Worm (Caenorhabditis elegans) whole organism, L4 larva: ENCODE data around the gene Y41G9A.6.

Experiments used
- D1046.2 ChIP-seq: fragments of 200-800 bp; sonication (Bioruptor generic); IDR thresholded peaks from 2 replicates; pipeline ENCODE4 v1.3.6; 2022; ENCODE audit warnings: missing genetic modification characterization, missing compliant biosample characterization
- F37D6.2 ChIP-seq: sonication (generic microtip); optimal IDR thresholded peaks from 2 replicates; lab custom pipeline; 2016; ENCODE audit warnings: mild to moderate bottlenecking, missing genetic modification characterization, missing compliant biosample characterization
- F49E8.2 ChIP-seq: sonication (generic microtip); optimal IDR thresholded peaks from 2 replicates; lab custom pipeline; 2016; ENCODE audit warnings: missing compliant biosample characterization, mild to moderate bottlenecking, missing genetic modification characterization, borderline replicate concordance
- R02D3.7 ChIP-seq: fragments of 150-350 bp; sonication (generic microtip); optimal IDR thresholded peaks from 3 replicates; lab custom pipeline; 2014; ENCODE audit warnings: missing biosample characterization, missing genetic modification characterization
- T20F7.1 ChIP-seq: fragments of 200-800 bp; sonication (Bioruptor generic); optimal IDR thresholded peaks from 2 replicates; lab custom pipeline; 2018; ENCODE audit warnings: mild to moderate bottlenecking, missing genetic modification characterization, missing compliant biosample characterization
- T26A8.4 ChIP-seq: fragments of 200-800 bp; sonication (Bioruptor generic); IDR thresholded peaks from 2 replicates; pipeline ENCODE4 v1.3.6; 2022; ENCODE audit warnings: missing genetic modification characterization, missing compliant biosample characterization
- Y48G9A.11 ChIP-seq: fragments of 200-800 bp; sonication (Bioruptor generic); IDR thresholded peaks from 2 replicates; pipeline ENCODE4 v1.3.6; 2022; ENCODE audit warnings: missing genetic modification reagents, missing genetic modification characterization, missing compliant biosample characterization
- Y5F2A.4 ChIP-seq: fragments of 200-800 bp; sonication (Bioruptor generic); optimal IDR thresholded peaks from 2 replicates; lab custom pipeline; 2018; ENCODE audit warnings: mild to moderate bottlenecking, missing genetic modification characterization, missing compliant biosample characterization
- Y75B8A.6 ChIP-seq: fragments of 200-800 bp; sonication (Bioruptor generic); IDR thresholded peaks from 2 replicates; pipeline ENCODE4 v1.3.6; 2022; ENCODE audit warnings: missing genetic modification reagents, missing genetic modification characterization, missing compliant biosample characterization
- ZK546.5 ChIP-seq, 2 experiments: sonication (generic microtip); optimal IDR thresholded peaks; 2 replicates each; lab custom pipeline; 2017; ENCODE audit warnings: missing biosample characterization in 2 of 2, missing genetic modification characterization in 2 of 2
- arid-1 ChIP-seq: fragments of 200-800 bp; sonication (Bioruptor generic); conservative IDR thresholded peaks from 2 replicates; pipeline ENCODE4 v1.3.6; 2022; ENCODE audit warnings: missing genetic modification reagents, missing genetic modification characterization, missing compliant biosample characterization
- attf-4 ChIP-seq: sonication (generic microtip); optimal IDR thresholded peaks from 3 replicates; lab custom pipeline; 2017; ENCODE audit warnings: missing biosample characterization, missing genetic modification characterization
- ceh-20 ChIP-seq: fragments of 200-800 bp; sonication (Bioruptor generic); IDR thresholded peaks from 2 replicates; pipeline ENCODE4 v1.3.6; 2022; ENCODE audit warnings: missing genetic modification reagents, missing genetic modification characterization, missing compliant biosample characterization
- ceh-28 ChIP-seq: fragments of 150-350 bp; optimal IDR thresholded peaks from 2 replicates; lab custom pipeline; 2014; ENCODE audit warnings: missing biosample characterization, missing genetic modification reagents, missing genetic modification characterization
- ceh-44 ChIP-seq: fragments of 200-800 bp; sonication (Bioruptor generic); IDR thresholded peaks from 2 replicates; pipeline ENCODE4 v1.3.6; 2022; ENCODE audit warnings: missing genetic modification reagents, missing genetic modification characterization, missing compliant biosample characterization
- ceh-82 ChIP-seq: sonication (generic microtip); optimal IDR thresholded peaks from 2 replicates; lab custom pipeline; 2017; ENCODE audit warnings: missing biosample characterization, missing genetic modification characterization
- ctbp-1 ChIP-seq: fragments of 200-800 bp; sonication (Bioruptor generic); IDR thresholded peaks from 2 replicates; pipeline ENCODE4 v1.3.6; 2022; ENCODE audit warnings: missing genetic modification reagents, missing genetic modification characterization, missing compliant biosample characterization
- daf-12 ChIP-seq: fragments of 150-350 bp; optimal IDR thresholded peaks from 2 replicates; lab custom pipeline; 2014; ENCODE audit warnings: missing biosample characterization, missing genetic modification reagents, missing genetic modification characterization
- daf-8 ChIP-seq: fragments of 200-800 bp; sonication (Bioruptor generic); IDR thresholded peaks from 2 replicates; pipeline ENCODE4 v1.3.6; 2022; ENCODE audit warnings: missing genetic modification characterization, missing compliant biosample characterization
- dpl-1 ChIP-seq: fragments of 150-350 bp; optimal IDR thresholded peaks from 2 replicates; lab custom pipeline; 2014; ENCODE audit warnings: missing biosample characterization, missing genetic modification reagents, missing genetic modification characterization
- dve-1 ChIP-seq: sonication (generic microtip); optimal IDR thresholded peaks from 2 replicates; lab custom pipeline; 2017; ENCODE audit warnings: antibody characterized with exemption, mild to moderate bottlenecking, missing genetic modification characterization, missing compliant biosample characterization; ENCODE audit not compliant: insufficient read depth
- egl-27 ChIP-seq: sonication (generic microtip); optimal IDR thresholded peaks from 3 replicates; lab custom pipeline; 2017; ENCODE audit warnings: missing biosample characterization, missing genetic modification reagents, missing genetic modification characterization
- egl-43 ChIP-seq: fragments of 200-800 bp; sonication (Bioruptor generic); IDR thresholded peaks from 2 replicates; pipeline ENCODE4 v1.3.6; 2022; ENCODE audit warnings: missing genetic modification reagents, missing genetic modification characterization, missing compliant biosample characterization
- hif-1 ChIP-seq, 2 experiments: sonication (generic microtip); optimal IDR thresholded peaks; 2 replicates each; lab custom pipeline; 2016 to 2017; ENCODE audit warnings: missing compliant biosample characterization in 2 of 2, missing genetic modification characterization in 2 of 2, missing genetic modification reagents in 2 of 2, missing genotype in 2 of 2, mild to moderate bottlenecking in 1 of 2
- hlh-11 ChIP-seq: fragments of 200-800 bp; sonication (Bioruptor generic); optimal IDR thresholded peaks from 2 replicates; lab custom pipeline; 2018; ENCODE audit warnings: mild to moderate bottlenecking, missing genetic modification characterization, missing compliant biosample characterization
- hlh-30 ChIP-seq: sonication (generic microtip); optimal IDR thresholded peaks from 2 replicates; lab custom pipeline; 2017; ENCODE audit warnings: antibody characterized with exemption, mild to moderate bottlenecking, missing genetic modification characterization, missing compliant biosample characterization; ENCODE audit not compliant: insufficient read depth
- jun-1 ChIP-seq: fragments of 150-350 bp; optimal IDR thresholded peaks from 2 replicates; lab custom pipeline; 2014; ENCODE audit warnings: missing biosample characterization, missing genetic modification reagents, missing genetic modification characterization
- lim-7 ChIP-seq: fragments of 200-800 bp; sonication (Bioruptor generic); IDR thresholded peaks from 2 replicates; pipeline ENCODE4 v1.3.6; 2022; ENCODE audit warnings: missing genetic modification characterization, missing compliant biosample characterization
- lin-13 ChIP-seq: fragments of 150-350 bp; optimal IDR thresholded peaks from 2 replicates; lab custom pipeline; 2014; ENCODE audit warnings: missing biosample characterization, missing genetic modification reagents, missing genetic modification characterization
- lin-39 ChIP-seq: fragments of 150-350 bp; optimal IDR thresholded peaks from 2 replicates; lab custom pipeline; 2014; ENCODE audit warnings: missing biosample characterization, missing genetic modification reagents, missing genetic modification characterization
- lsy-2 ChIP-seq, 2 experiments: fragments of 150-350 bp in 1 of 2; sonication (generic microtip) in 1 of 2; optimal IDR thresholded peaks; 2 replicates each; lab custom pipeline; 2014 to 2017; ENCODE audit warnings: missing biosample characterization in 2 of 2, missing genetic modification characterization in 2 of 2
- mes-2 ChIP-seq: sonication (generic microtip); optimal IDR thresholded peaks from 2 replicates; lab custom pipeline; 2016; ENCODE audit warnings: missing genotype, mild to moderate bottlenecking, missing genetic modification characterization, missing compliant biosample characterization; ENCODE audit not compliant: poor library complexity, severe bottlenecking
- mxl-3 ChIP-seq: fragments of 200-800 bp; sonication (Bioruptor generic); optimal IDR thresholded peaks from 2 replicates; lab custom pipeline; 2018; ENCODE audit warnings: mild to moderate bottlenecking, missing genetic modification characterization, missing compliant biosample characterization
- nhr-102 ChIP-seq: sonication (generic microtip); optimal IDR thresholded peaks from 2 replicates; lab custom pipeline; 2016; ENCODE audit warnings: mild to moderate bottlenecking, missing genetic modification characterization, moderate library complexity, missing compliant biosample characterization
- nhr-237 ChIP-seq: sonication (generic microtip); optimal IDR thresholded peaks from 2 replicates; lab custom pipeline; 2017; ENCODE audit warnings: missing biosample characterization, missing genetic modification characterization
- nhr-25 ChIP-seq: sonication (generic microtip); optimal IDR thresholded peaks from 2 replicates; lab custom pipeline; 2017; ENCODE audit warnings: missing genetic modification characterization, mild to moderate bottlenecking, missing compliant biosample characterization, antibody characterized with exemption, moderate library complexity, borderline replicate concordance; ENCODE audit not compliant: insufficient read depth
- nhr-41 ChIP-seq: fragments of 200-800 bp; sonication (Bioruptor generic); IDR thresholded peaks from 2 replicates; pipeline ENCODE4 v1.3.6; 2022; ENCODE audit warnings: missing genetic modification reagents, missing genetic modification characterization, missing compliant biosample characterization
- nhr-42 ChIP-seq: fragments of 200-800 bp; sonication (Bioruptor generic); IDR thresholded peaks from 2 replicates; pipeline ENCODE4 v1.3.6; 2022; ENCODE audit warnings: missing genetic modification characterization, missing compliant biosample characterization
- nhr-6 ChIP-seq: fragments of 150-350 bp; optimal IDR thresholded peaks from 2 replicates; lab custom pipeline; 2014; ENCODE audit warnings: missing biosample characterization, missing genetic modification characterization
- pha-4 ChIP-seq, 2 experiments: fragments of 150-350 bp in 1 of 2; fragments of 200-800 bp in 1 of 2; sonication (Bioruptor generic) in 1 of 2; IDR thresholded peaks in 1 of 2; optimal IDR thresholded peaks in 1 of 2; 2 replicates each; pipeline versions ENCODE4 v1.3.6 to Lab custom; 2014 to 2022; ENCODE audit warnings: missing genetic modification characterization in 2 of 2, missing genetic modification reagents in 2 of 2, missing biosample characterization in 1 of 2, missing compliant biosample characterization in 1 of 2
- php-3 ChIP-seq: fragments of 200-800 bp; sonication (Bioruptor generic); IDR thresholded peaks from 2 replicates; pipeline ENCODE4 v1.3.6; 2022; ENCODE audit warnings: missing genetic modification reagents, missing genetic modification characterization, missing compliant biosample characterization
- snpc-4 ChIP-seq: fragments of 150-350 bp; optimal IDR thresholded peaks from 2 replicates; lab custom pipeline; 2014; ENCODE audit warnings: missing biosample characterization, missing genetic modification characterization
- unc-130 ChIP-seq: sonication (generic microtip); optimal IDR thresholded peaks from 2 replicates; lab custom pipeline; 2016; ENCODE audit warnings: missing genetic modification reagents, missing genetic modification characterization, missing compliant biosample characterization
- unc-39 ChIP-seq: sonication (generic microtip); optimal IDR thresholded peaks from 2 replicates; lab custom pipeline; 2017; ENCODE audit warnings: missing biosample characterization, missing genetic modification characterization
- vab-7 ChIP-seq: fragments of 200-800 bp; sonication (Bioruptor generic); IDR thresholded peaks from 2 replicates; pipeline ENCODE4 v1.3.6; 2022; ENCODE audit warnings: missing genetic modification reagents, missing genetic modification characterization, missing compliant biosample characterization
- zag-1 ChIP-seq: fragments of 150-350 bp; optimal IDR thresholded peaks from 2 replicates; lab custom pipeline; 2014; ENCODE audit warnings: missing biosample characterization, missing genetic modification characterization
- zfp-3 ChIP-seq: fragments of 200-800 bp; sonication (Bioruptor generic); conservative IDR thresholded peaks from 2 replicates; pipeline ENCODE4 v1.3.6; 2022; ENCODE audit warnings: missing genetic modification reagents, missing genetic modification characterization, missing compliant biosample characterization
- zip-2 ChIP-seq: fragments of 150-350 bp; optimal IDR thresholded peaks from 2 replicates; lab custom pipeline; 2014; ENCODE audit warnings: missing biosample characterization, missing genetic modification characterization
- ztf-7 ChIP-seq: fragments of 150-350 bp; optimal IDR thresholded peaks from 2 replicates; lab custom pipeline; 2014; ENCODE audit warnings: missing biosample characterization, missing genetic modification characterization

Gene Y41G9A.6

ce11 chrX:2996976-2997399, 6.6 kb downstream of the Y41G9A.6 start (continued):
- TF ChIP-seq T26A8.4 (GFP tag; lab: Robert Waterston, UW) (peak; percentile 100), vab-7 (GFP tag; lab: Robert Waterston, UW) (peak; percentile 94), zag-1 (peak; percentile 94), daf-8 (GFP tag; lab: Robert Waterston, UW) (0 out of 2 replicates have a peak, but pooled peaks have one; percentile 82), ceh-28 (tag; lab: Kevin White, UChicago) (peak; percentile 82), ceh-44 (GFP tag; lab: Robert Waterston, UW) (peak; percentile 13; the same call in 1 of the 2 replicates), nhr-25 (tag; lab: Kevin White, UChicago) (peak; percentile 87), ztf-7 (peak; percentile 94), hif-1 (tag; optimal IDR thresholded peaks at IDR 0.05; lab: Kevin White, UChicago) (peak; percentile 77 to 86), hlh-30 (tag; lab: Kevin White, UChicago) (peak; percentile 95), lin-39 (peak; percentile 98), ceh-82 (tag; lab: Kevin White, UChicago) (peak; percentile 60), daf-12 (tag; lab: Kevin White, UChicago) (peak; percentile 37), zip-2 (tag; lab: Kevin White, UChicago) (peak; percentile 97), egl-43 (peak; percentile 97), T20F7.1 (GFP tag; lab: Kevin White, UChicago) (peak; percentile 94), hlh-11 (tag; lab: Kevin White, UChicago) (peak; percentile 96), R02D3.7 (tag; lab: Kevin White, UChicago) (peak; percentile 13), dve-1 (peak; percentile 100), Y48G9A.11 (peak; percentile 33; the same call in 1 of the 2 replicates), nhr-237 (tag; lab: Kevin White, UChicago) (peak; percentile 91), dpl-1 (GFP tag; lab: Kevin White, UChicago) (peak; percentile 72), Y5F2A.4 (peak; percentile 90), arid-1 (GFP tag; lab: Robert Waterston, UW) (no peak; the same call in 1 of the 2 replicates), attf-4 (tag; lab: Kevin White, UChicago) (peak; percentile 79), ctbp-1 (peak; percentile 99), unc-39 (tag; lab: Kevin White, UChicago) (no peak), snpc-4 (tag; lab: Kevin White, UChicago) (peak; percentile 15), lim-7 (GFP tag; lab: Robert Waterston, UW) (peak; percentile 72; the same call in 1 of the 2 replicates), Y75B8A.6 (GFP tag; lab: Robert Waterston, UW) (peak; percentile 85), php-3 (GFP tag; lab: Robert Waterston, UW) (peak; percentile 95), unc-130 (no peak), lsy-2 (tag; optimal IDR thresholded peaks at IDR 0.05; lab: Kevin White, UChicago) (peak; percentile 96 to 98), mes-2 (peak; percentile 98), F37D6.2 (tag; lab: Kevin White, UChicago) (peak; percentile 99), D1046.2 (GFP tag; lab: Robert Waterston, UW) (peak; percentile 92), ceh-20 (GFP tag; lab: Robert Waterston, UW) (peak; percentile 98), zfp-3 (GFP tag; lab: Robert Waterston, UW) (peak; percentile 94), F49E8.2 (tag; lab: Kevin White, UChicago) (peak; percentile 54), mxl-3 (GFP tag; lab: Kevin White, UChicago) (peak; percentile 92), nhr-42 (GFP tag; lab: Robert Waterston, UW) (peak; percentile 99), ZK546.5 (tag; optimal IDR thresholded peaks at IDR 0.05; lab: Kevin White, UChicago) (peak; percentile 54 to 82), jun-1 (tag; lab: Kevin White, UChicago) (peak; percentile 98), nhr-102 (tag; lab: Kevin White, UChicago) (peak; percentile 99), pha-4 (GFP tag; IDR thresholded peaks at IDR 0.05; lab: Robert Waterston, UW) (peak; percentile 97), pha-4 (tag; optimal IDR thresholded peaks at IDR 0.05; lab: Kevin White, UChicago) (peak; percentile 96), lin-13 (GFP tag; lab: Kevin White, UChicago) (peak; percentile 96), nhr-6 (peak; percentile 99), egl-27 (peak; percentile 100), nhr-41 (GFP tag; lab: Robert Waterston, UW) (0 out of 2 replicates have a peak, but pooled peaks have one; percentile 66)
